Worm (Caenorhabditis elegans): ENCODE results near the gene C18D11.3.

ce11 chrIII:11794389-11794788 lies 28.9 kb upstream of the C18D11.3 start:
- no peak for TF ChIP-seq fkh-10 (GFP tag; optimal IDR thresholded peaks at IDR 0.05)
- no peak for TF ChIP-seq ces-1 (GFP tag; optimal IDR thresholded peaks at IDR 0.05)
- TF ChIP-seq nhr-90 (tag; optimal IDR thresholded peaks at IDR 0.05; ENCODE audit: poor library complexity), result no peak
- TF ChIP-seq egl-27 (tag; optimal IDR thresholded peaks at IDR 0.05), result no peak
- TF ChIP-seq ama-1 (optimal IDR thresholded peaks at IDR 0.05), result no peak
- no peak for TF ChIP-seq pqm-1 (tag; optimal IDR thresholded peaks at IDR 0.05)
- TF ChIP-seq elt-3 (tag; optimal IDR thresholded peaks at IDR 0.05), result no peak
- no peak for TF ChIP-seq nhr-12 (tag; optimal IDR thresholded peaks at IDR 0.05)
- TF ChIP-seq nhr-11 (tag; optimal IDR thresholded peaks at IDR 0.05), result no peak
